Fruit fly (Drosophila melanogaster) whole organism, prepupa: Measurements from ENCODE around the gene Argp.

Experiments used
- Blimp-1 ChIP-seq: fragments of 200-800 bp; sonication (Bioruptor generic); optimal IDR thresholded peaks from 3 replicates; lab custom pipeline; 2017; ENCODE audit warnings: missing biosample characterization, missing genetic modification characterization, mild to moderate bottlenecking, moderate library complexity, missing genetic modification reagents
- CG10631 ChIP-seq: fragments of 200-800 bp; sonication (Bioruptor generic); optimal IDR thresholded peaks from 2 replicates; lab custom pipeline; 2016; ENCODE audit warnings: missing biosample characterization, missing genetic modification characterization
- CG11294 ChIP-seq: fragments of 200-800 bp; sonication (Bioruptor generic); IDR thresholded peaks from 2 replicates; pipeline ENCODE4 v1.3.6; 2022; ENCODE audit warnings: missing biosample characterization, missing genetic modification characterization
- CG11902 ChIP-seq: fragments of 200-800 bp; sonication (Bioruptor generic); optimal IDR thresholded peaks from 3 replicates; lab custom pipeline; 2016; ENCODE audit warnings: missing biosample characterization, missing genetic modification characterization
- CG15336 ChIP-seq: fragments of 200-800 bp; sonication (Bioruptor generic); IDR thresholded peaks from 2 replicates; pipeline ENCODE4 v1.3.6; 2022; ENCODE audit warnings: missing biosample characterization, missing genetic modification characterization
- CG3032 ChIP-seq: fragments of 200-800 bp; optimal IDR thresholded peaks from 2 replicates; lab custom pipeline; 2019; ENCODE audit warnings: missing biosample characterization, mild to moderate bottlenecking, missing genetic modification characterization, moderate library complexity
- CG31627 ChIP-seq: fragments of 200-800 bp; sonication (Bioruptor generic); optimal IDR thresholded peaks from 3 replicates; lab custom pipeline; 2016; ENCODE audit warnings: missing biosample characterization, missing genetic modification characterization
- CG34406 ChIP-seq: fragments of 200-800 bp; sonication (Bioruptor generic); optimal IDR thresholded peaks from 3 replicates; lab custom pipeline; 2016; ENCODE audit warnings: missing biosample characterization, missing genetic modification characterization
- CG4318 ChIP-seq: fragments of 200-800 bp; sonication (Bioruptor generic); optimal IDR thresholded peaks from 3 replicates; lab custom pipeline; 2017; ENCODE audit warnings: missing biosample characterization, mild to moderate bottlenecking, missing genetic modification characterization
- CG6276 ChIP-seq: fragments of 200-800 bp; sonication (Bioruptor generic); optimal IDR thresholded peaks from 2 replicates; lab custom pipeline; 2017; ENCODE audit warnings: missing biosample characterization, mild to moderate bottlenecking, missing genetic modification characterization
- CG6792 ChIP-seq: fragments of 200-800 bp; sonication (Bioruptor generic); optimal IDR thresholded peaks from 3 replicates; lab custom pipeline; 2016; ENCODE audit warnings: missing biosample characterization, missing genetic modification characterization
- CG6808 ChIP-seq: fragments of 200-800 bp; sonication (Bioruptor generic); optimal IDR thresholded peaks from 3 replicates; lab custom pipeline; 2017; ENCODE audit warnings: missing biosample characterization, missing genetic modification characterization, mild to moderate bottlenecking, moderate library complexity, missing genetic modification reagents
- CG7368 ChIP-seq: fragments of 200-800 bp; sonication (Bioruptor generic); optimal IDR thresholded peaks from 3 replicates; lab custom pipeline; 2016; ENCODE audit warnings: missing biosample characterization, missing genetic modification characterization
- CG8119 ChIP-seq: fragments of 200-800 bp; sonication (Bioruptor generic); IDR thresholded peaks from 3 replicates; pipeline ENCODE4 v1.3.6; 2022; ENCODE audit warnings: missing biosample characterization, missing genetic modification characterization
- CG9139 ChIP-seq: fragments of 200-800 bp; sonication (Bioruptor generic); optimal IDR thresholded peaks from 3 replicates; lab custom pipeline; 2017; ENCODE audit warnings: missing biosample characterization, mild to moderate bottlenecking, missing genetic modification characterization
- Eip78C ChIP-seq: fragments of 200-800 bp; sonication (Bioruptor generic); peaks from one replicate; lab custom pipeline; 2016; ENCODE audit warnings: missing biosample characterization, missing genetic modification characterization
- Eip93F ChIP-seq: fragments of 200-800 bp; sonication (Bioruptor generic); optimal IDR thresholded peaks from 2 replicates; lab custom pipeline; 2016; ENCODE audit warnings: missing biosample characterization, mild to moderate bottlenecking, missing genetic modification characterization
- Ets21C ChIP-seq: fragments of 200-800 bp; sonication (Bioruptor generic); optimal IDR thresholded peaks from 3 replicates; lab custom pipeline; 2016; ENCODE audit warnings: missing biosample characterization, missing genetic modification characterization
- Ets96B ChIP-seq: fragments of 200-800 bp; optimal IDR thresholded peaks from 2 replicates; lab custom pipeline; 2019; ENCODE audit warnings: missing biosample characterization, mild to moderate bottlenecking, missing genetic modification characterization, moderate library complexity
- Lpt ChIP-seq: fragments of 200-800 bp; sonication (Bioruptor generic); optimal IDR thresholded peaks from 3 replicates; lab custom pipeline; 2016; ENCODE audit warnings: missing biosample characterization, missing genetic modification characterization
- OdsH ChIP-seq: fragments of 200-800 bp; sonication (Bioruptor generic); optimal IDR thresholded peaks from 3 replicates; lab custom pipeline; 2016; ENCODE audit warnings: missing biosample characterization, missing genetic modification characterization
- Smox ChIP-seq: fragments of 200-800 bp; sonication (Bioruptor generic); optimal IDR thresholded peaks from 3 replicates; lab custom pipeline; 2016; ENCODE audit warnings: missing biosample characterization, missing genetic modification characterization
- Sox14 ChIP-seq: fragments of 200-800 bp; sonication (Bioruptor generic); optimal IDR thresholded peaks from 3 replicates; lab custom pipeline; 2016; ENCODE audit warnings: missing biosample characterization, missing genetic modification characterization
- achi ChIP-seq: fragments of 200-800 bp; sonication (Bioruptor generic); optimal IDR thresholded peaks from 3 replicates; lab custom pipeline; 2016; ENCODE audit warnings: missing biosample characterization, missing genetic modification characterization
- cyc ChIP-seq: fragments of 200-800 bp; sonication (Bioruptor generic); optimal IDR thresholded peaks from 3 replicates; lab custom pipeline; 2016; ENCODE audit warnings: missing biosample characterization, missing genetic modification characterization
- dsx ChIP-seq: fragments of 200-800 bp; optimal IDR thresholded peaks from 3 replicates; lab custom pipeline; 2019; ENCODE audit warnings: missing biosample characterization, mild to moderate bottlenecking, missing genetic modification characterization, moderate library complexity; ENCODE audit not compliant: poor library complexity, severe bottlenecking
- esn ChIP-seq: fragments of 200-800 bp; sonication (Bioruptor generic); optimal IDR thresholded peaks from 2 replicates; lab custom pipeline; 2016; ENCODE audit warnings: missing biosample characterization, mild to moderate bottlenecking, missing genetic modification characterization, moderate library complexity
- fd85E ChIP-seq: fragments of 200-800 bp; sonication (Bioruptor generic); optimal IDR thresholded peaks from 3 replicates; lab custom pipeline; 2016; ENCODE audit warnings: missing biosample characterization, missing genetic modification characterization
- fkh ChIP-seq: fragments of 200-800 bp; sonication (Bioruptor generic); optimal IDR thresholded peaks from 3 replicates; lab custom pipeline; 2017; ENCODE audit warnings: missing biosample characterization, mild to moderate bottlenecking, missing genetic modification characterization, moderate library complexity
- lz ChIP-seq: fragments of 200-800 bp; sonication (Bioruptor generic); optimal IDR thresholded peaks from 3 replicates; lab custom pipeline; 2016; ENCODE audit warnings: missing biosample characterization, missing genetic modification characterization
- spab ChIP-seq: fragments of 200-800 bp; sonication (Bioruptor generic); optimal IDR thresholded peaks from 2 replicates; lab custom pipeline; 2017; ENCODE audit warnings: missing biosample characterization, mild to moderate bottlenecking, missing genetic modification characterization, missing genetic modification reagents
- ss ChIP-seq, 2 experiments: fragments of 200-800 bp; sonication (Bioruptor generic); optimal IDR thresholded peaks; 2 replicates in 1 of 2; 3 replicates in 1 of 2; lab custom pipeline; 2017 to 2018; ENCODE audit warnings: mild to moderate bottlenecking in 2 of 2, missing biosample characterization in 2 of 2, missing genetic modification characterization in 2 of 2, moderate library complexity in 1 of 2

Argp gene

DNA sequence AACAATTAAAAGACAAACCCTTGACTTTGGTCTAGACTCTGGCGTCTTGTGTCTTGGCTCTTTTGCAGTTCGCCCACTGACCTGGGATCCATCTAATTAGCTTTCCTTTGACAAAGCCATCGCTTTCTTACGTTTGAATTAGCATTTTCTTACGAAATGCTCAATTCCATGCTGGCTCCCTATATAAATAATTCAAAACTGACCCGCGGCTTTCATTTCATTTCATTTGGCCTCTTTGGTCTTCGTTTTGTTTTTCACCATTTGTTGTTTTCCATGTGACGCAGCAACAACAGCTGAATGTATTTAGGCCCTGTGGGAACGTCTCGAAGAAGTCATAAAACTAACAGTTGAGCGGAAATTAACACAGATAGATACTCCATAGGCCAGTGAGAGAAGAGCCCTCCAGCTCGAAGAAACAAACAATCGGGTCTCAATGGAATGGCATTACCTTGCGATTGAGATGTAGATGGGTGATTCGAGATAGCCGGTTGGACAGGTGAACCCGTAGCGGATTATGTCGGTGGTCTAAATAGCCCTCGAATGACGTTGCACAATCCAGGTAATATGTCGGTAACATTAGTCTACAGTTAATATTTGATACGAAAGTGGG is 14.4 kb upstream of the Argp start:
- TF ChIP-seq CG3032 (no peak), CG11902 (GFP tag; lab: Kevin White, UChicago) (no peak), achi (GFP tag; lab: Kevin White, UChicago) (no peak), CG6808 (GFP tag; lab: Kevin White, UChicago) (no peak), spab (no peak), cyc (GFP tag; lab: Kevin White, UChicago) (no peak), CG11294 (GFP tag; lab: Robert Waterston, UW) (no peak), Ets21C (GFP tag; lab: Kevin White, UChicago) (no peak), CG31627 (GFP tag; lab: Kevin White, UChicago) (no peak), dsx (no peak), fd85E (GFP tag; lab: Kevin White, UChicago) (no peak), CG10631 (GFP tag; lab: Kevin White, UChicago) (no peak), ss (GFP tag; optimal IDR thresholded peaks at IDR 0.05; lab: Kevin White, UChicago) (no peak), CG15336 (GFP tag; lab: Robert Waterston, UW) (no peak), CG9139 (GFP tag; lab: Kevin White, UChicago) (no peak), CG7368 (GFP tag; lab: Kevin White, UChicago) (no peak)

DNA sequence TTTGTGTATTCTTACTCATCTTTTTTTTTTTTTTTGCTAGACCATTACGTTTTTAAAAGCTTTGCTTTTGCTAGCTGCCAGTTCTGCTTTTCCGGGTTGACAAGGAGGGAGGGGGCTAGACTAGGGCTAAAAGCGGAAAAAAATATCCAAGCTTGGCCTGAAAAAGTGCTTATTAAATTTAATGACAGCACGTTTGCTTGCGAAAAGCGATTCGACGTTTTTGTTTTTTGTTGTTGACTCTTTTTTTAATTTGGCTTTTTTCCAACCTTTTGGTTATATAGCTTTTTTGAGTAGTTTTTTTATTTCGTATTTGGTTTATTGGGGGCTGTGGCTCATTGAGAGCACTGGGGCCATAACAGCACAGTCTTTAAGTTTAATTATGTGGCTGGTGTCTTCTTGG is 12.7 kb upstream of the Argp start:
- no peak for TF ChIP-seq OdsH (GFP tag; lab: Kevin White, UChicago)
- no peak for TF ChIP-seq Lpt (GFP tag; lab: Kevin White, UChicago)
- no peak for TF ChIP-seq CG34406 (GFP tag; lab: Kevin White, UChicago)
- TF ChIP-seq Smox (GFP tag; lab: Kevin White, UChicago): no peak
- no peak for TF ChIP-seq fkh (GFP tag; lab: Kevin White, UChicago)
- TF ChIP-seq CG6276 (GFP tag; lab: Kevin White, UChicago): no peak
- no peak for TF ChIP-seq Ets96B (tag; lab: Kevin White, UChicago)
- no peak for TF ChIP-seq esn (GFP tag; lab: Kevin White, UChicago)
- TF ChIP-seq CG8119: no peak

DNA sequence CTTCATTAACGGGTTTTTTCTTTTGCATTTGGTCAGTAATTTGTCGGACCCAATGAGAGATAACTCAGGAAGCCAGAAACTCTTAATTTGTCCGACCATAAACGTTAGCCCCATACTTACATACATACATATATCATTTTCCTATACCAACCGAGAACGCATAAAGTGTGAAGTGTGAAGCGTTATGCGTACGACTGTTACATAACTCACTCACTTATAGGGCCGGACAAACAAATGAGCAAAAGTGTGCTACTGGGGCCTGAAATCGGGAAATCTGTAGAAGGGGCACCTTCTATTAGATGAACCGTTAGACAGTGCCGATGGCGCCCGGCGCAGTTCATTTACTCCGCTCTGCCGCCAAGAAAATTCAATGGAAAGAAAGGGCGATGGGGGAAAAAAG is 12.3 kb upstream of the Argp start:
- TF ChIP-seq Blimp-1 (GFP tag; lab: Kevin White, UChicago) (no peak), Sox14 (GFP tag; lab: Kevin White, UChicago) (no peak), cyc (GFP tag; lab: Kevin White, UChicago) (no peak), lz (GFP tag; lab: Kevin White, UChicago) (no peak), CG6808 (GFP tag; lab: Kevin White, UChicago) (no peak), CG6792 (GFP tag; lab: Kevin White, UChicago) (no peak)
- TF ChIP-seq, all 60 proteins: peak for 0

DNA sequence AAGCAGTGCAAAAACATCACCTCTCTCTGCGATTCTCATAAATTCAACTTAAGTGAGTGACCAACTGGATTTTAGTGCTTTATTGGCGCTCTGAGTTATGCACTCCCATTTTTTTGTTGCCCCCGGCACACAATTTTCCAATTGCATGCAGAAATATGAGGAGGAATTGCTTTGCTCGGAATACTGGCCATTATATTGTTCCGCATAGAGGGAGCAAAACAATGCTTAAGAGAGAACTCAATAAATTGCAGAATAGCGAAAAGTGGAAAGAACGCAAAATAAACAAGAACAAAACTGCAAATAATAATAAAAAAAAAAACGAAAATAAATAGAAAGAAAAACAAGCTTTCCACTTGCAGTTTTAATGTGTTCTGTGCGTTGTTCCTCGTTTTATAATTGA is 11.1 kb upstream of the Argp start:
- TF ChIP-seq CG6276 (GFP tag; lab: Kevin White, UChicago): no peak
- TF ChIP-seq CG4318: no peak
- no peak for TF ChIP-seq Smox (GFP tag; lab: Kevin White, UChicago)
- no peak for TF ChIP-seq Eip93F (GFP tag; lab: Kevin White, UChicago)
- TF ChIP-seq CG34406 (GFP tag; lab: Kevin White, UChicago): no peak
- no peak for TF ChIP-seq CG8119

DNA sequence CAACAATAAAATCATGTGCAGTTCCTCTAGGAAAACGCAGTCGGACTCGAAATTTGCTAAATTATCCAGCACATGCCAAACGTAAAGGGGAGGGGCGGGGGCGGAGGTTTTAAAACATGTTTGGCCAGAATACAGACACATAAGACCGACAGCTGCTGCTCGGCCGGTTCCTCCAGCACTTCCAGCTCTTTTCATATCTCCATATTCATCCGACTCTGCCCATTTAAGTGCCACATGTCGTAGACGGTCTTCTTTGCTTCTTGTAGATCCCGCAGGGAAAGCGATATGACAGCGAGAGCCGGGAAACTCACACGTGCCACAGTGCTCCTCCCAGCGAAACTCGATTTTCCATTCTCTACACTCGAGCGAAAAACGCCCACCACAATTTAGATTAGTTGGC is 9.3 kb upstream of the Argp start:
- TF ChIP-seq Eip93F (GFP tag; lab: Kevin White, UChicago) (no peak), ss (GFP tag; optimal IDR thresholded peaks at IDR 0.05; lab: Kevin White, UChicago) (peak in 1 of 2 experiments; percentile 12), Eip78C (GFP tag; lab: Kevin White, UChicago) (peak; percentile 44)
- TF ChIP-seq, all 60 proteins: peak for 2
